Fruit fly (Drosophila melanogaster) whole organism, embryonic: ENCODE measurements around the gene cno.
A peak's percentile ranks its signal among the peaks of the same experiment; 100 is the strongest.

Source experiments
- Antp ChIP-seq: fragments of 200-800 bp; sonication (Bioruptor generic); optimal IDR thresholded peaks from 3 replicates; lab custom pipeline; 2016; ENCODE audit warnings: missing biosample characterization, missing genetic modification characterization
- CG10654 ChIP-seq: fragments of 200-800 bp; sonication (Bioruptor generic); optimal IDR thresholded peaks from 2 replicates; lab custom pipeline; 2016; ENCODE audit warnings: missing biosample characterization, missing genetic modification characterization
- CG11093 ChIP-seq: fragments of 200-800 bp; sonication (Bioruptor generic); IDR thresholded peaks from 3 replicates; pipeline ENCODE4 v1.3.6; 2022; ENCODE audit warnings: missing biosample characterization, missing genetic modification characterization
- CG11398 ChIP-seq: fragments of 200-800 bp; sonication (Bioruptor generic); optimal IDR thresholded peaks from 2 replicates; lab custom pipeline; 2016; ENCODE audit warnings: missing biosample characterization, missing genetic modification characterization
- CG12299 ChIP-seq: fragments of 200-800 bp; sonication (Bioruptor generic); optimal IDR thresholded peaks from 2 replicates; lab custom pipeline; 2018; ENCODE audit warnings: missing biosample characterization, mild to moderate bottlenecking, missing genetic modification characterization
- CG12744 ChIP-seq: fragments of 200-800 bp; sonication (Bioruptor generic); optimal IDR thresholded peaks from 2 replicates; lab custom pipeline; 2016; ENCODE audit warnings: missing biosample characterization, missing genetic modification characterization
- CG13123 ChIP-seq: fragments of 200-800 bp; sonication (Bioruptor generic); optimal IDR thresholded peaks from 2 replicates; lab custom pipeline; 2016; ENCODE audit warnings: missing biosample characterization, missing genetic modification characterization
- CG13296 ChIP-seq: fragments of 200-800 bp; sonication (Bioruptor generic); optimal IDR thresholded peaks from 3 replicates; lab custom pipeline; 2018; ENCODE audit warnings: missing biosample characterization, mild to moderate bottlenecking, missing genetic modification characterization
- CG15269 ChIP-seq: fragments of 200-800 bp; sonication (Bioruptor generic); optimal IDR thresholded peaks from 2 replicates; lab custom pipeline; 2018; ENCODE audit warnings: missing biosample characterization, mild to moderate bottlenecking, missing genetic modification characterization, moderate library complexity
- CG15514 ChIP-seq: fragments of 200-800 bp; sonication (Bioruptor generic); optimal IDR thresholded peaks from 3 replicates; lab custom pipeline; 2017; ENCODE audit warnings: missing biosample characterization, missing genetic modification characterization, mild to moderate bottlenecking, moderate library complexity, missing genetic modification reagents
- CG15601 ChIP-seq: fragments of 200-800 bp; sonication (Bioruptor generic); optimal IDR thresholded peaks from 3 replicates; lab custom pipeline; 2019; ENCODE audit warnings: missing biosample characterization, mild to moderate bottlenecking, missing genetic modification characterization, moderate library complexity
- CG16815 ChIP-seq: fragments of 200-800 bp; sonication (Bioruptor generic); optimal IDR thresholded peaks from 3 replicates; lab custom pipeline; 2017; ENCODE audit warnings: missing biosample characterization, mild to moderate bottlenecking, missing genetic modification characterization
- CG16863 ChIP-seq: fragments of 200-800 bp; sonication (Bioruptor generic); optimal IDR thresholded peaks from 3 replicates; lab custom pipeline; 2016; ENCODE audit warnings: missing biosample characterization, missing genetic modification characterization
- CG17802 ChIP-seq: fragments of 200-800 bp; sonication (Bioruptor generic); optimal IDR thresholded peaks from 2 replicates; lab custom pipeline; 2018; ENCODE audit warnings: missing biosample characterization, mild to moderate bottlenecking, missing genetic modification characterization, moderate library complexity
- CG2712 ChIP-seq: fragments of 200-800 bp; optimal IDR thresholded peaks from 3 replicates; lab custom pipeline; 2019; ENCODE audit warnings: missing biosample characterization, mild to moderate bottlenecking, missing genetic modification characterization, moderate library complexity
- CG31365 ChIP-seq: fragments of 200-800 bp; sonication (Bioruptor generic); optimal IDR thresholded peaks from 2 replicates; lab custom pipeline; 2018; ENCODE audit warnings: missing biosample characterization, mild to moderate bottlenecking, missing genetic modification characterization
- CG32772 ChIP-seq: fragments of 200-800 bp; sonication (Bioruptor generic); IDR thresholded peaks from 2 replicates; pipeline ENCODE4 v1.3.6; 2022; ENCODE audit warnings: missing biosample characterization, missing genetic modification characterization
- CG6654 ChIP-seq: fragments of 200-800 bp; sonication (Bioruptor generic); optimal IDR thresholded peaks from 2 replicates; lab custom pipeline; 2017; ENCODE audit warnings: missing biosample characterization, mild to moderate bottlenecking, missing genetic modification characterization
- CG6813 ChIP-seq: fragments of 200-800 bp; sonication (Bioruptor generic); optimal IDR thresholded peaks from 2 replicates; lab custom pipeline; 2017; ENCODE audit warnings: missing biosample characterization, missing genetic modification characterization, mild to moderate bottlenecking, moderate library complexity, missing genetic modification reagents
- CG8478 ChIP-seq: fragments of >200 bp; optimal IDR thresholded peaks from 2 replicates; lab custom pipeline; 2018
- CG8944 ChIP-seq: fragments of 200-800 bp; sonication (Bioruptor generic); optimal IDR thresholded peaks from 3 replicates; lab custom pipeline; 2016; ENCODE audit warnings: missing biosample characterization, missing genetic modification characterization
- CG9797 ChIP-seq: fragments of 200-800 bp; sonication (Bioruptor generic); optimal IDR thresholded peaks from 3 replicates; lab custom pipeline; 2018; ENCODE audit warnings: missing biosample characterization, mild to moderate bottlenecking, missing genetic modification characterization
- CoRest ChIP-seq: fragments of 200-800 bp; sonication (Bioruptor generic); optimal IDR thresholded peaks from 3 replicates; lab custom pipeline; 2018; ENCODE audit warnings: missing biosample characterization, mild to moderate bottlenecking, missing genetic modification characterization, moderate library complexity
- Lhr ChIP-seq: fragments of 200-800 bp; sonication (Bioruptor generic); optimal IDR thresholded peaks from 3 replicates; lab custom pipeline; 2017; ENCODE audit warnings: mild to moderate bottlenecking, missing biosample characterization, missing genetic modification reagents, missing genetic modification characterization
- MBD-R2 ChIP-seq: fragments of 200-800 bp; sonication (Bioruptor generic); IDR thresholded peaks from 2 replicates; pipeline ENCODE4 v1.3.6; 2022; ENCODE audit warnings: missing biosample characterization, missing genetic modification characterization
- Med ChIP-seq: fragments of 200-800 bp; sonication (Bioruptor generic); peaks from one replicate; lab custom pipeline; 2016; ENCODE audit warnings: missing biosample characterization, missing genetic modification characterization, mild to moderate bottlenecking, inconsistent platforms, moderate library complexity
- Meics ChIP-seq: fragments of 200-800 bp; sonication (Bioruptor generic); optimal IDR thresholded peaks from 2 replicates; lab custom pipeline; 2017; ENCODE audit warnings: missing biosample characterization, mild to moderate bottlenecking, missing genetic modification characterization
- Mrtf ChIP-seq: fragments of 200-800 bp; sonication (Bioruptor generic); IDR thresholded peaks from 3 replicates; pipeline ENCODE4 v1.3.6; 2022; ENCODE audit warnings: missing biosample characterization, missing genetic modification characterization
- NC2β ChIP-seq: fragments of 200-800 bp; sonication (Bioruptor generic); optimal IDR thresholded peaks from 2 replicates; lab custom pipeline; 2016; ENCODE audit warnings: missing biosample characterization, missing genetic modification characterization
- Nf-YB ChIP-seq: fragments of 200-800 bp; sonication (Bioruptor generic); optimal IDR thresholded peaks from 3 replicates; lab custom pipeline; 2019; ENCODE audit warnings: missing biosample characterization, mild to moderate bottlenecking, missing genetic modification characterization, moderate library complexity
- Oli ChIP-seq: fragments of 200-800 bp; sonication (Bioruptor generic); optimal IDR thresholded peaks from 2 replicates; lab custom pipeline; 2018; ENCODE audit warnings: missing biosample characterization, mild to moderate bottlenecking, missing genetic modification characterization, moderate library complexity
- Ravus ChIP-seq: fragments of 200-800 bp; sonication (Bioruptor generic); IDR thresholded peaks from 2 replicates; pipeline ENCODE4 v1.3.6; 2022; ENCODE audit warnings: missing biosample characterization, missing genetic modification characterization
- Xbp1 ChIP-seq: fragments of 200-800 bp; sonication (Bioruptor generic); optimal IDR thresholded peaks from 3 replicates; lab custom pipeline; 2016; ENCODE audit warnings: missing biosample characterization, mild to moderate bottlenecking, missing genetic modification characterization
- YL-1 ChIP-seq: fragments of 200-800 bp; sonication (Bioruptor generic); optimal IDR thresholded peaks from 3 replicates; lab custom pipeline; 2017; ENCODE audit warnings: missing biosample characterization, mild to moderate bottlenecking, missing genetic modification characterization
- bcd ChIP-seq: fragments of 200-800 bp; sonication (Bioruptor generic); optimal IDR thresholded peaks from 2 replicates; lab custom pipeline; 2017; ENCODE audit warnings: missing biosample characterization, mild to moderate bottlenecking, missing genetic modification characterization
- btn ChIP-seq: fragments of 200-800 bp; sonication (Bioruptor generic); optimal IDR thresholded peaks from 2 replicates; lab custom pipeline; 2016; ENCODE audit warnings: missing biosample characterization, missing genetic modification characterization
- dmrt99B ChIP-seq: fragments of 200-800 bp; sonication (Bioruptor generic); optimal IDR thresholded peaks from 2 replicates; lab custom pipeline; 2018; ENCODE audit warnings: missing biosample characterization, mild to moderate bottlenecking, missing genetic modification characterization, moderate library complexity
- dysf ChIP-seq: fragments of 200-800 bp; sonication (Bioruptor generic); IDR thresholded peaks from 3 replicates; pipeline ENCODE4 v1.3.6; 2022; ENCODE audit warnings: missing biosample characterization, missing genetic modification characterization
- eyg ChIP-seq: fragments of 200-800 bp; sonication (Bioruptor generic); optimal IDR thresholded peaks from 3 replicates; lab custom pipeline; 2016; ENCODE audit warnings: missing biosample characterization, missing genetic modification characterization
- gcm2 ChIP-seq: fragments of 200-800 bp; sonication (Bioruptor generic); optimal IDR thresholded peaks from 2 replicates; lab custom pipeline; 2016; ENCODE audit warnings: missing biosample characterization, missing genetic modification characterization
- hth ChIP-seq: fragments of >200 bp; optimal IDR thresholded peaks from 2 replicates; lab custom pipeline; 2017; ENCODE audit warnings: inconsistent platforms
- jumu ChIP-seq: fragments of 200-800 bp; sonication (Bioruptor generic); optimal IDR thresholded peaks from 3 replicates; lab custom pipeline; 2016; ENCODE audit warnings: missing biosample characterization, missing genetic modification characterization
- kah ChIP-seq: fragments of 200-800 bp; sonication (Bioruptor generic); optimal IDR thresholded peaks from 2 replicates; lab custom pipeline; 2018; ENCODE audit warnings: missing biosample characterization, mild to moderate bottlenecking, missing genetic modification characterization
- pho ChIP-seq: fragments of 200-800 bp; sonication (Bioruptor generic); optimal IDR thresholded peaks from 2 replicates; lab custom pipeline; 2016; ENCODE audit warnings: missing biosample characterization, missing genetic modification characterization
- pzg ChIP-seq: fragments of 200-800 bp; sonication (Bioruptor generic); optimal IDR thresholded peaks from 3 replicates; lab custom pipeline; 2018; ENCODE audit warnings: missing biosample characterization, mild to moderate bottlenecking, missing genetic modification characterization, moderate library complexity
- sc ChIP-seq, 3 experiments: fragments of >200 bp in 2 of 3; fragments of 200-800 bp in 1 of 3; sonication (Bioruptor generic) in 1 of 3; optimal IDR thresholded peaks; 2 replicates in 2 of 3; 3 replicates in 1 of 3; lab custom pipeline; 2017; ENCODE audit warnings: mild to moderate bottlenecking in 1 of 3, missing biosample characterization in 1 of 3, missing genetic modification characterization in 1 of 3, missing genetic modification reagents in 1 of 3
- schlank ChIP-seq: fragments of 200-800 bp; sonication (Bioruptor generic); optimal IDR thresholded peaks from 2 replicates; lab custom pipeline; 2018; ENCODE audit warnings: missing biosample characterization, mild to moderate bottlenecking, missing genetic modification characterization
- sisA ChIP-seq: fragments of 200-800 bp; sonication (Bioruptor generic); IDR thresholded peaks from 2 replicates; pipeline ENCODE4 v1.3.6; 2022; ENCODE audit warnings: missing biosample characterization, missing genetic modification characterization
- stwl ChIP-seq: fragments of 200-800 bp; sonication (Bioruptor generic); optimal IDR thresholded peaks from 3 replicates; lab custom pipeline; 2018; ENCODE audit warnings: missing biosample characterization, mild to moderate bottlenecking, missing genetic modification characterization, moderate library complexity
- vnd ChIP-seq: fragments of 200-800 bp; sonication (Bioruptor generic); IDR thresholded peaks from 3 replicates; pipeline ENCODE4 v1.3.6; 2022; ENCODE audit warnings: missing biosample characterization, missing genetic modification characterization; ENCODE audit not compliant: partially characterized antibody

cno gene

DNA sequence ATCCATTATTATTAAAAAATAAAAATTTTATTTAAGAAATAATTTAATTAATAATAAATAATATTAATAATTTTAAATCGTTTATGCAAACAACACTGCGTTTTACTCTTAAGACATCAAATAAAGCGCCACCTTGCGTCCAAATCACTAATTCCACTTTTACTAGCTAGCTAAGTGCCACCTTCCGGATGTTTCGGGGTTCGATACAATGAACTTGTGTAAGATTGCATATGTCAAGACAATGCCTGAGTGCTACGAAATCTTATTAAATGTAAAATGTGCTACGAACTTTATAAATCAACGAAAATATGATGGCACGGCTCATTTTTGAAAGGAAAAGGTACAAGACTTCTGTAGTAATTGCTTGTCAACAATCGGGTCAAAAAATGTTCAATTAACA, 90.4 kb downstream of the cno start (continued):
- TF ChIP-seq CG8478 (lab: Kevin White, UChicago) (no peak), sc (optimal IDR thresholded peaks at IDR 0.05; lab: Kevin White, UChicago) (no peak), sc (GFP tag; optimal IDR thresholded peaks at IDR 0.05; lab: Kevin White, UChicago) (peak; percentile 17), CG31365 (tag; lab: Kevin White, UChicago) (peak; percentile 49), CG13123 (GFP tag; lab: Kevin White, UChicago) (peak; percentile 64), btn (GFP tag; lab: Kevin White, UChicago) (peak; percentile 17), Meics (GFP tag; lab: Kevin White, UChicago) (peak; percentile 66), CG11093 (no peak; the same call in 2 of the 3 replicates), hth (no peak), CG12744 (peak; percentile 63), CG6654 (peak; percentile 32), CG2712 (tag; lab: Kevin White, UChicago) (peak; percentile 74), CG32772 (GFP tag; lab: Robert Waterston, UW) (peak; percentile 32; the same call in 1 of the 2 replicates), Oli (tag; lab: Kevin White, UChicago) (peak; percentile 38), vnd (no peak), CG12299 (no peak), dysf (GFP tag; lab: Robert Waterston, UW) (peak; percentile 52; the same call in 2 of the 3 replicates), MBD-R2 (GFP tag; lab: Robert Waterston, UW) (peak; percentile 42; the same call in 1 of the 2 replicates), sisA (GFP tag; lab: Robert Waterston, UW) (peak; percentile 85), Antp (GFP tag; lab: Kevin White, UChicago) (peak; percentile 76), stwl (peak; percentile 88), CG6813 (peak; percentile 3), jumu (GFP tag; lab: Kevin White, UChicago) (peak; percentile 65), CG13296 (GFP tag; lab: Kevin White, UChicago) (no peak), eyg (GFP tag; lab: Kevin White, UChicago) (peak; percentile 25), CG8944 (GFP tag; lab: Kevin White, UChicago) (peak; percentile 78), gcm2 (GFP tag; lab: Kevin White, UChicago) (peak; percentile 14), Lhr (GFP tag; lab: Kevin White, UChicago) (peak; percentile 95), CG15601 (tag; lab: Kevin White, UChicago) (peak; percentile 75), CG10654 (peak; percentile 64), CG16863 (peak; percentile 32), pho (GFP tag; lab: Kevin White, UChicago) (peak; percentile 60), Ravus (no peak; the same call in 1 of the 2 replicates), Xbp1 (GFP tag; lab: Kevin White, UChicago) (peak; percentile 85), CG17802 (peak; percentile 41), CG9797 (GFP tag; lab: Kevin White, UChicago) (no peak), Mrtf (no peak), dmrt99B (tag; lab: Kevin White, UChicago) (peak; percentile 22), Nf-YB (peak; percentile 1), YL-1 (GFP tag; lab: Kevin White, UChicago) (no peak), CG15514 (GFP tag; lab: Kevin White, UChicago) (peak; percentile 63), Med (peak; percentile 97), schlank (tag; lab: Kevin White, UChicago) (no peak), NC2β (GFP tag; lab: Kevin White, UChicago) (peak; percentile 58), CG11398 (GFP tag; lab: Kevin White, UChicago) (no peak), pzg (GFP tag; lab: Kevin White, UChicago) (peak; percentile 53), kah (GFP tag; lab: Kevin White, UChicago) (no peak), CG16815 (GFP tag; lab: Kevin White, UChicago) (peak; percentile 65), bcd (GFP tag; lab: Kevin White, UChicago) (peak; percentile 73), CoRest (tag; lab: Kevin White, UChicago) (peak; percentile 79), CG15269 (tag; lab: Kevin White, UChicago) (peak; percentile 60)
